Worm (Caenorhabditis elegans) whole organism, L2 larva: ENCODE measurements around the gene C50B6.9.

Experiments used
- R02D3.7 ChIP-seq: fragments of 150-350 bp; optimal IDR thresholded peaks from 2 replicates; lab custom pipeline; 2014; ENCODE audit warnings: missing biosample characterization, missing genetic modification characterization
- Y55F3AM.14 ChIP-seq: fragments of 200-800 bp; sonication (Bioruptor generic); optimal IDR thresholded peaks from 2 replicates; lab custom pipeline; 2018; ENCODE audit warnings: mild to moderate bottlenecking, missing genetic modification characterization, missing compliant biosample characterization
- ceh-16 ChIP-seq: fragments of 150-350 bp; optimal IDR thresholded peaks from 2 replicates; lab custom pipeline; 2014; ENCODE audit warnings: missing biosample characterization, missing genetic modification characterization
- crh-2 ChIP-seq: sonication (generic microtip); optimal IDR thresholded peaks from 2 replicates; lab custom pipeline; 2017; ENCODE audit warnings: missing biosample characterization, missing genetic modification characterization
- elt-1 ChIP-seq: fragments of 150-350 bp; optimal IDR thresholded peaks from 2 replicates; lab custom pipeline; 2014; ENCODE audit warnings: missing biosample characterization, missing genetic modification characterization
- fos-1 ChIP-seq: fragments of 150-350 bp; optimal IDR thresholded peaks from 2 replicates; lab custom pipeline; 2014; ENCODE audit warnings: missing biosample characterization, missing genetic modification characterization
- gmeb-1 ChIP-seq: fragments of 150-350 bp; optimal IDR thresholded peaks from 2 replicates; lab custom pipeline; 2014; ENCODE audit warnings: missing biosample characterization, missing genetic modification characterization
- lin-11 ChIP-seq: fragments of 150-350 bp; sonication (generic microtip); optimal IDR thresholded peaks from 2 replicates; lab custom pipeline; 2014; ENCODE audit warnings: missing biosample characterization, missing genetic modification characterization, inconsistent platforms, mixed read lengths
- lin-13 ChIP-seq: fragments of 150-350 bp; optimal IDR thresholded peaks from 2 replicates; lab custom pipeline; 2014; ENCODE audit warnings: missing biosample characterization, missing genetic modification reagents, missing genetic modification characterization
- nhr-10 ChIP-seq: sonication (generic microtip); optimal IDR thresholded peaks from 2 replicates; lab custom pipeline; 2017; ENCODE audit warnings: missing biosample characterization, missing genetic modification characterization
- nhr-11 ChIP-seq: fragments of 150-350 bp; optimal IDR thresholded peaks from 2 replicates; lab custom pipeline; 2014; ENCODE audit warnings: missing biosample characterization, missing genetic modification characterization
- nhr-21 ChIP-seq: fragments of 150-350 bp; optimal IDR thresholded peaks from 2 replicates; lab custom pipeline; 2014; ENCODE audit warnings: missing biosample characterization, missing genetic modification characterization
- nhr-23 ChIP-seq: fragments of 150-350 bp; optimal IDR thresholded peaks from 2 replicates; lab custom pipeline; 2014; ENCODE audit warnings: missing biosample characterization, missing genetic modification reagents, missing genetic modification characterization
- nhr-25 ChIP-seq: fragments of 150-350 bp; sonication (generic microtip); optimal IDR thresholded peaks from 3 replicates; lab custom pipeline; 2014; ENCODE audit warnings: missing biosample characterization, missing genetic modification characterization
- nhr-77 ChIP-seq: fragments of 150-350 bp; optimal IDR thresholded peaks from 2 replicates; lab custom pipeline; 2014; ENCODE audit warnings: missing biosample characterization, missing genetic modification characterization
- skn-1 ChIP-seq: sonication (generic microtip); optimal IDR thresholded peaks from 2 replicates; lab custom pipeline; 2017; ENCODE audit warnings: missing biosample characterization, missing genetic modification characterization
- sma-9 ChIP-seq, 2 experiments: fragments of 150-350 bp in 1 of 2; sonication (generic microtip) in 1 of 2; optimal IDR thresholded peaks; 2 replicates each; lab custom pipeline; 2014 to 2016; ENCODE audit warnings: missing genetic modification characterization in 2 of 2, mild to moderate bottlenecking in 1 of 2, missing biosample characterization in 1 of 2, missing compliant biosample characterization in 1 of 2, missing genetic modification reagents in 1 of 2, moderate library complexity in 1 of 2
- unc-55 ChIP-seq: fragments of 150-350 bp; sonication (generic microtip); optimal IDR thresholded peaks from 3 replicates; lab custom pipeline; 2014; ENCODE audit warnings: missing biosample characterization, missing genetic modification reagents, missing genetic modification characterization
- unc-62 ChIP-seq: fragments of 150-350 bp; optimal IDR thresholded peaks from 2 replicates; lab custom pipeline; 2014; ENCODE audit warnings: missing biosample characterization, missing genetic modification reagents, missing genetic modification characterization

The C50B6.9 gene

DNA sequence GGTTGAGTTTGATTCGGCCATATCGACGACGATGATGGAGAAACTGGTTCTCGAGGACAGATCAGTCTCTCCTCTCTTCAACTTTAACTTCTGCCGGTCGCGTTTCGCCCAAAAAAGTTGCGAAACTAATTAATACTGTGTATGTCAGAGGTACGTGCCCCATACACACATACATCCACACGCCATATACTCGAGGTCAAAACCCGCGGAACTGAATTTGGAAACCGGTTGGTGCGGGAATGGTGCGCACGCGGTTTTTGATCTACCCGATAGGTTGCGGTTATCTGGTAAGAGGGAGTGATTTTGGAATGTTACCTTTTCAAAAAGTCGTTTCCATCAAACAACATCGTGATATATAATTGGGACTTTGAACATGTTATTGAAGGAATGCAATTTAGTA, 44.0 kb downstream of the C50B6.9 start, which contains the start of gene ifbp-1 (continued):
- TF ChIP-seq fos-1 (tag; lab: Kevin White, UChicago): peak; percentile 45

DNA sequence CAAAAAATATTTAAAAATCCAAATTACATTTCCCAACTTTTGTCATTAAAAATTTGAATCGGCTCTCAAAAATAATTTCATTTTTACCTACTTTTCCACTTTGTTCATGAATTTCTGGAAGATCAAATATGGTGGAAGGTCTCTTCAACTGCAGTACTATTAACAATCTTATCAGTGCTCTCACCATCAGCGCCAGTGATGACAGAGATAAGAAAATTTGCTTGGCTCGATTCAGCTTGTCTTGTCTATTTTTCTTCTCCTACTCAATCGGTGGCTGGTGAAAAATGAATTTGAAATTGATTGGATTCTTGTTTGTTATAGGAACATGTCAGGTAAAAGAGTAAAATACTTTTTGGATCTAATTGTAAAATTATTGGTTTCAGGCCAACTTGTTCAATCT, 44.8 kb downstream of the C50B6.9 start, which contains the start of gene cpz-2:
Gene cpz-2, plus strand, starts transcription at position 210 of the 400 bp plus-strand sequence.
- TF ChIP-seq sma-9 (GFP tag; optimal IDR thresholded peaks at IDR 0.05; lab: Kevin White, UChicago) (no peak), sma-9 (tag; optimal IDR thresholded peaks at IDR 0.05; lab: Kevin White, UChicago) (no peak), fos-1 (tag; lab: Kevin White, UChicago) (peak; percentile 70), skn-1 (tag; lab: Kevin White, UChicago) (peak; percentile 23), crh-2 (peak; percentile 21), gmeb-1 (tag; lab: Kevin White, UChicago) (peak; percentile 12)

DNA sequence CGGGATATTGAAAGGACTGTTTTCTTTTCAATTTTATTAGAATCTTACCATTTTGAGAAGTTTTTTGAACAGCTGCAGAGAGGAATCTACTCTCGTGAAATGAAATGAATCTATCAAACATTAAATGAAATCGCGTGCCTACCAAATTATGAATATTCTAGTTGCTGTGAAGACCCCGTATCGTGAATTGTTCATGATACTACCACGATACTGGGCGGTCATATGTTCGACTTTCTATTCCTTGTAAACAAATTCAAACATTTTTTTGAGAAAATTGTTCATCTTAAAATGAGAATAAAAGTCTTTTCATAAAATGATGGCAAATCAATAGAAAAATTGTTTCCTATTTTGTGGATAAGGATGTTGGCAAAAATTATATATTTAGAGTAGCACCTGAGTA, 49.6 kb downstream of the C50B6.9 start, which contains the start of gene gcy-34:
Gene gcy-34, minus strand, starts transcription at position 101 of the 400 bp plus-strand sequence.
- TF ChIP-seq nhr-25 (tag; lab: Kevin White, UChicago) (no peak), lin-11 (tag; lab: Kevin White, UChicago) (no peak), unc-55 (GFP tag; lab: Kevin White, UChicago) (no peak), nhr-77 (tag; lab: Kevin White, UChicago) (no peak), nhr-10 (tag; lab: Kevin White, UChicago) (no peak), elt-1 (tag; lab: Kevin White, UChicago) (no peak)

DNA sequence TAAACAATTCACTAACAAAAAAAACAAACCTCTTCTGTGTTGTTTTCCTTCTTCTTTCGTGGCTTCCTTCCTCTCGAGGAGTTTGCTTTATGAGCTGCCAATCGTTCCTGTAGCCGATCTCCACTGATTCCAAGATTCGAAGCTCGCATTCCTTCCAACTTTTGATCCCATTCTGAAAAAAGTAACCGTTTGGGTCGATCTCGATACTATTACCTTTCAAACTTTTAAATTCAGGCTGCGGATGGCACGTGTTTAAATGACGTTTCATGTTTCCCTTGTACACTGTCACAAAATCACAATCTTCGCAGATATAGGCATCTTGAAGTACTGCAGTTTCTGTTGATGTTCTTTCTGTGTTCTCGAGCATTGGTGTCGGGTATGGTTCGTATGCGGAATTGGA, 51.3 kb downstream of the C50B6.9 start:
- TF ChIP-seq unc-62 (GFP tag; lab: Kevin White, UChicago): no peak
- TF ChIP-seq lin-13 (GFP tag; lab: Kevin White, UChicago): no peak
- no peak for TF ChIP-seq nhr-11
- TF ChIP-seq nhr-21 (tag; lab: Kevin White, UChicago): no peak
- TF ChIP-seq R02D3.7 (tag; lab: Kevin White, UChicago): no peak
- TF ChIP-seq Y55F3AM.14 (GFP tag; lab: Kevin White, UChicago): no peak
- no peak for TF ChIP-seq ceh-16 (tag; lab: Kevin White, UChicago)
- no peak for TF ChIP-seq nhr-23 (tag; lab: Kevin White, UChicago)
- TF ChIP-seq, all 48 proteins: peak for 0
